Worm (Caenorhabditis elegans): ENCODE data around the gene sri-10.

- TF ChIP-seq syd-9 (tag; optimal IDR thresholded peaks at IDR 0.05) (no peak), dve-1 (tag; optimal IDR thresholded peaks at IDR 0.05) (no peak), fax-1 (tag; optimal IDR thresholded peaks at IDR 0.05) (no peak), pha-4 (tag; optimal IDR thresholded peaks at IDR 0.05) (no peak), rnt-1 (tag; optimal IDR thresholded peaks at IDR 0.05) (no peak), ama-1 (optimal IDR thresholded peaks at IDR 0.05) (no peak), nhr-11 (tag; optimal IDR thresholded peaks at IDR 0.05) (no peak), tbx-2 (tag; optimal IDR thresholded peaks at IDR 0.05) (no peak), hlh-13 (GFP tag; optimal IDR thresholded peaks at IDR 0.05) (no peak), lin-11 (tag; optimal IDR thresholded peaks at IDR 0.05) (no peak), hlh-6 (tag; optimal IDR thresholded peaks at IDR 0.05) (no peak), ceh-9 (tag; optimal IDR thresholded peaks at IDR 0.05) (no peak), pag-3 (tag; optimal IDR thresholded peaks at IDR 0.05; ENCODE audit: borderline replicate concordance) (no peak), ztf-16 (tag; optimal IDR thresholded peaks at IDR 0.05) (no peak)
These were observed 5.5 kb downstream of the sri-10 start, which contains the start of gene nhr-170 for ce11 chrV:18800811-18801210.
